Worm (Caenorhabditis elegans): ENCODE measurements around the gene rnf-5.

rnf-5 gene

ce11 chrIII:4195306-4196008, 28.8 kb upstream of the rnf-5 start:
- no peak for TF ChIP-seq ceh-91 (GFP tag; IDR thresholded peaks at IDR 0.05)
- TF ChIP-seq F57C9.4 (tag; optimal IDR thresholded peaks at IDR 0.05): peak; percentile 62
- no peak for TF ChIP-seq hlh-12 (tag; optimal IDR thresholded peaks at IDR 0.05)
- no peak for TF ChIP-seq F37B4.10 (GFP tag; IDR thresholded peaks at IDR 0.05)
- TF ChIP-seq rpc-1 (optimal IDR thresholded peaks at IDR 0.05): no peak
- no peak for TF ChIP-seq rpc-1 (tag; optimal IDR thresholded peaks at IDR 0.05)
- TF ChIP-seq mxl-1 (tag; optimal IDR thresholded peaks at IDR 0.05): peak; percentile 11
- no peak for TF ChIP-seq pha-4 (tag; optimal IDR thresholded peaks at IDR 0.05)
- no peak for TF ChIP-seq Y79H2A.3 (GFP tag; conservative IDR thresholded peaks at IDR 0.05)
- no peak for TF ChIP-seq Y53F4B.3 (GFP tag; IDR thresholded peaks at IDR 0.05)
- peak; percentile 57 for TF ChIP-seq lin-40 (tag; optimal IDR thresholded peaks at IDR 0.05)
- TF ChIP-seq B0019.2 (GFP tag; conservative IDR thresholded peaks at IDR 0.05): no peak
- TF ChIP-seq nfyb-1 (GFP tag; IDR thresholded peaks at IDR 0.05): peak; percentile 91
- no peak for TF ChIP-seq F49E8.2 (tag; optimal IDR thresholded peaks at IDR 0.05; ENCODE audit: insufficient read depth)
- TF ChIP-seq lin-54 (GFP tag; optimal IDR thresholded peaks at IDR 0.05): peak; percentile 54
- no peak for TF ChIP-seq dpl-1 (GFP tag; optimal IDR thresholded peaks at IDR 0.05)
- peak; percentile 33 for TF ChIP-seq ceh-79 (tag; optimal IDR thresholded peaks at IDR 0.05)
- peak; percentile 74 for TF ChIP-seq zim-3 (tag; optimal IDR thresholded peaks at IDR 0.05)
- TF ChIP-seq snpc-1.1 (tag; optimal IDR thresholded peaks at IDR 0.05; ENCODE audit: insufficient read depth): no peak
- TF ChIP-seq let-526 (GFP tag; IDR thresholded peaks at IDR 0.05): 0 out of 2 replicates have a peak, but pooled peaks have one; percentile 49
- peak; percentile 41 for TF ChIP-seq snpc-1.3 (tag; optimal IDR thresholded peaks at IDR 0.05; ENCODE audit: insufficient read depth)
- TF ChIP-seq madf-6 (GFP tag; IDR thresholded peaks at IDR 0.05): peak; percentile 66
- TF ChIP-seq C17E4.6 (GFP tag; IDR thresholded peaks at IDR 0.05): no peak
- no peak for TF ChIP-seq bed-2 (GFP tag; IDR thresholded peaks at IDR 0.05)
- TF ChIP-seq cebp-2 (GFP tag; IDR thresholded peaks at IDR 0.05): no peak
- peak; percentile 46 for TF ChIP-seq dox-1 (GFP tag; IDR thresholded peaks at IDR 0.05)
- peak; percentile 79 for TF ChIP-seq chd-7 (tag; optimal IDR thresholded peaks at IDR 0.05)
- TF ChIP-seq B0035.1 (tag; optimal IDR thresholded peaks at IDR 0.05): no peak
- no peak; the same call in 1 of the 2 replicates for TF ChIP-seq ceh-100 (GFP tag; IDR thresholded peaks at IDR 0.05)
- peak; percentile 64; the same call in 1 of the 2 replicates for TF ChIP-seq ceh-40 (GFP tag; IDR thresholded peaks at IDR 0.05)
- no peak for TF ChIP-seq F55B11.4 (tag; optimal IDR thresholded peaks at IDR 0.05; ENCODE audit: borderline replicate concordance, insufficient read depth)
- TF ChIP-seq unc-130 (GFP tag; optimal IDR thresholded peaks at IDR 0.05): no peak
- TF ChIP-seq egrh-3 (GFP tag; IDR thresholded peaks at IDR 0.05): no peak
- peak; percentile 33 for TF ChIP-seq madf-10 (tag; optimal IDR thresholded peaks at IDR 0.05)
- TF ChIP-seq bed-1 (GFP tag; IDR thresholded peaks at IDR 0.05): no peak
- TF ChIP-seq mes-4 (tag; optimal IDR thresholded peaks at IDR 0.05): no peak
- TF ChIP-seq lin-26 (GFP tag; IDR thresholded peaks at IDR 0.05): peak; percentile 41; the same call in 1 of the 2 replicates
- TF ChIP-seq tlf-1 (GFP tag; optimal IDR thresholded peaks at IDR 0.05): peak; percentile 77
- peak; percentile 76 for TF ChIP-seq snpc-3.4 (tag; optimal IDR thresholded peaks at IDR 0.05)
- TF ChIP-seq ets-4 (GFP tag; optimal IDR thresholded peaks at IDR 0.05): peak; percentile 11
- TF ChIP-seq C06A6.2 (GFP tag; conservative IDR thresholded peaks at IDR 0.05): peak; percentile 58; the same call in 1 of the 2 replicates
- TF ChIP-seq nfya-1 (tag; optimal IDR thresholded peaks at IDR 0.05; ENCODE audit: borderline replicate concordance, insufficient read depth): no peak
- no peak for TF ChIP-seq F22D6.2 (tag; optimal IDR thresholded peaks at IDR 0.05)
- no peak for TF ChIP-seq ztf-28 (GFP tag; IDR thresholded peaks at IDR 0.05)
- peak; percentile 93 for TF ChIP-seq nhr-120 (GFP tag; IDR thresholded peaks at IDR 0.05)
- peak; percentile 63 for TF ChIP-seq F10E7.11 (tag; optimal IDR thresholded peaks at IDR 0.05)
- TF ChIP-seq B0261.1 (tag; optimal IDR thresholded peaks at IDR 0.05): peak; percentile 14
- peak; percentile 54 for TF ChIP-seq mel-28 (tag; optimal IDR thresholded peaks at IDR 0.05; ENCODE audit: borderline replicate concordance)

All from whole organism, young adult.